Fruit fly (Drosophila melanogaster) S2 (cell line): ENCODE measurements around the gene Mkrn1.

ENCODE experiments used
- CG8478 ChIP-seq: fragments of >200 bp; optimal IDR thresholded peaks from 2 replicates; lab custom pipeline; 2018
- CTCF ChIP-seq, 2 experiments: fragments of >200 bp; optimal IDR thresholded peaks; 2 replicates each; lab custom pipeline; 2018

Mkrn1 gene

dm6 chr3L:21533270-21533948 lies at the start of gene Mkrn1:
TSS of gene Mkrn1 (minus strand) at chr3L:21533713.
- TF ChIP-seq CTCF (optimal IDR thresholded peaks at IDR 0.05; lab: Kevin White, UChicago) (peak in 1 of 2 experiments; percentile 40), CG8478 (lab: Kevin White, UChicago) (no peak)

- no peak for TF ChIP-seq CG8478 (lab: Kevin White, UChicago)
- no peak for TF ChIP-seq CTCF (optimal IDR thresholded peaks at IDR 0.05; lab: Kevin White, UChicago)
Observed at dm6 chr3L:21581984-21582383, 48.5 kb upstream of the Mkrn1 start.

- TF ChIP-seq CTCF (optimal IDR thresholded peaks at IDR 0.05; lab: Kevin White, UChicago) (no peak), CG8478 (lab: Kevin White, UChicago) (no peak)
Observed at dm6 chr3L:21574296-21574745, 40.8 kb upstream of the Mkrn1 start.

dm6 chr3L:21573831-21574230 lies 40.3 kb upstream of the Mkrn1 start, which contains the start of gene EMC10:
TSS of gene EMC10 (plus strand) at chr3L:21574131.
- TF ChIP-seq CG8478 (lab: Kevin White, UChicago) = no peak
- TF ChIP-seq CTCF (optimal IDR thresholded peaks at IDR 0.05; lab: Kevin White, UChicago) = no peak

- TF ChIP-seq CG8478 (lab: Kevin White, UChicago) = no peak
- TF ChIP-seq CTCF (optimal IDR thresholded peaks at IDR 0.05; lab: Kevin White, UChicago) = no peak
Observed at dm6 chr3L:21568848-21569372, 35.4 kb upstream of the Mkrn1 start, which contains the start of the genes CRIF and SMC5. TSS of gene CRIF (minus strand) at chr3L:21568898. TSS of gene SMC5 (plus strand) at chr3L:21569176.

- TF ChIP-seq CTCF (optimal IDR thresholded peaks at IDR 0.05; lab: Kevin White, UChicago) (no peak), CG8478 (lab: Kevin White, UChicago) (no peak)
Observed at dm6 chr3L:21568254-21568653, 34.7 kb upstream of the Mkrn1 start.

- TF ChIP-seq CTCF (optimal IDR thresholded peaks at IDR 0.05; lab: Kevin White, UChicago) (no peak), CG8478 (lab: Kevin White, UChicago) (no peak)
Observed at dm6 chr3L:21565126-21565525, 31.6 kb upstream of the Mkrn1 start, which contains the start of gene CG7634. TSS of gene CG7634 (plus strand) at chr3L:21565426.

dm6 chr3L:21562081-21562480 lies 28.6 kb upstream of the Mkrn1 start, which contains the start of gene CapaR:
TSS of gene CapaR (minus strand) at chr3L:21562181.
- TF ChIP-seq CG8478 (lab: Kevin White, UChicago) = no peak
- no peak for TF ChIP-seq CTCF (optimal IDR thresholded peaks at IDR 0.05; lab: Kevin White, UChicago)

dm6 chr3L:21558176-21558871 lies 24.8 kb upstream of the Mkrn1 start, which contains the start of gene CG7173:
TSS of gene CG7173 (minus strand) at chr3L:21558226.
- TF ChIP-seq CTCF (optimal IDR thresholded peaks at IDR 0.05; lab: Kevin White, UChicago) (no peak), CG8478 (lab: Kevin White, UChicago) (no peak)

- TF ChIP-seq CG8478 (lab: Kevin White, UChicago) = no peak
- no peak for TF ChIP-seq CTCF (optimal IDR thresholded peaks at IDR 0.05; lab: Kevin White, UChicago)
Observed at dm6 chr3L:21554752-21555151, 21.2 kb upstream of the Mkrn1 start, which contains the start of gene Wnk. TSS of gene Wnk (minus strand) at chr3L:21554928.

dm6 chr3L:21542059-21542458 lies 8.5 kb upstream of the Mkrn1 start, which contains the start of gene CG33290:
TSS of gene CG33290 (plus strand) at chr3L:21542359.
- no peak for TF ChIP-seq CTCF (optimal IDR thresholded peaks at IDR 0.05; lab: Kevin White, UChicago)
- TF ChIP-seq CG8478 (lab: Kevin White, UChicago) = no peak

- TF ChIP-seq CTCF (optimal IDR thresholded peaks at IDR 0.05; lab: Kevin White, UChicago) = peak; percentile 13 to 14
- TF ChIP-seq CG8478 (lab: Kevin White, UChicago) = no peak
Observed at dm6 chr3L:21539245-21540196, 6.0 kb upstream of the Mkrn1 start, which contains the start of the genes COX8 and VhaM9.7-b. TSS of gene COX8 (minus strand) at chr3L:21539447. TSS of gene VhaM9.7-b (plus strand) at chr3L:21539862.

dm6 chr3L:21538893-21539244 lies 5.4 kb upstream of the Mkrn1 start:
- TF ChIP-seq CTCF (optimal IDR thresholded peaks at IDR 0.05; lab: Kevin White, UChicago) = no peak
- TF ChIP-seq CG8478 (lab: Kevin White, UChicago) = no peak
